Fruit fly (Drosophila melanogaster): Measurements from ENCODE around the gene CG9331.

Gene CG9331

DNA sequence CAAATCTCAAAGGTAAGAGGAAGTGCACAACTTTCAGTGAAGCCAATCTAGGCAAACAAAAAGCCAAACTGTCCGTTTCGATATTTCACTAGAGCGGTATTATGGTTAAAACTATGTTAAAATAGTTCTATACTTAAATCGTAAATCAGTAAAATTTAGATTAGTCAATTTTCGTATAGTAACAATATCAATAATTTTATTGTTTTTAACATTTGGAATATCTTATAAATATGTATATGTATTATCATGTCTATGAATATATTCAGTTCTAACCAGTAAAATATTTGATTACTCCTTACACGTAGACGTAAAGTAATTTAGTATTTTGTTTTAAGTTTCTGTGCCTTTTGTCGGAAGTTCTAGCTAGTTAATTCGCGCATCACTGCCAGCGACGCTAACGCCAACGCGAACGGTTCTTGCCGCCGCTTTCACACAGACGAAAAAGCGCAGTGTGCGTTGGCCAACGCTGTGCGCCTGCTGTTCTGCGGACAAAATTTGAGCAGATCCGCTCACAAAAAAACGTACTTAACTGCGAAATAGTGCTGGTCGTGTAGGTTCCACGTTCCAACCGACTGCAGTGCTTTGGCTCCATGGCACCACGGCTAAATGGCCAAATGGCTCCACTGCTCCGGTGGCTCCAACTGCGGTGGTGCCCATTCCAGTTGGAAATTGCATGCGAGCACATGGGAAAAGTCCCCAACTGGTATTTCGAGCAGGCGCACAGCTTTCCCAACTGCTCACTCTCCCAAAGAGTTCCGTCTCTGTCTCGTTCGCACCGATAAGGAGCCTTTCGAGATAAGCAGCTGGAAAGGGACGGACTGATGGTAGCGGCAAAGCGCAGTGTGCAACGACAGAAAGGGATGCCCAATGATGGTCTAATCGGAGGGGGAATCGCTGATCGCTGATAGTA lies 823 bp downstream of the CG9331 start (continued):
- TF ChIP-seq CG32532 (GFP tag; IDR thresholded peaks at IDR 0.05) = peak; percentile 33; the same call in 1 of the 2 replicates
- peak; percentile 4 for TF ChIP-seq CG10267 (tag; optimal IDR thresholded peaks at IDR 0.05)
- no peak for TF ChIP-seq bcd (GFP tag; optimal IDR thresholded peaks at IDR 0.05)
- 0 out of 2 replicates have a peak, but pooled peaks have one; percentile 14 for TF ChIP-seq E2f1 (GFP tag; IDR thresholded peaks at IDR 0.05)
- TF ChIP-seq CG16863 (GFP tag; optimal IDR thresholded peaks at IDR 0.05) = no peak
- TF ChIP-seq Hr51 (GFP tag; optimal IDR thresholded peaks at IDR 0.05) = peak in 1 of 2 experiments; percentile 24
- TF ChIP-seq CG14667 (GFP tag; IDR thresholded peaks at IDR 0.05) = no peak
- TF ChIP-seq tna (GFP tag; IDR thresholded peaks at IDR 0.05; ENCODE audit: partially characterized antibody) = peak; percentile 66
- TF ChIP-seq TFAM (GFP tag; optimal IDR thresholded peaks at IDR 0.05) = no peak
- no peak for TF ChIP-seq Dref (GFP tag; IDR thresholded peaks at IDR 0.05)
- no peak for TF ChIP-seq ap (GFP tag; IDR thresholded peaks at IDR 0.05)
- no peak for TF ChIP-seq CG8359 (GFP tag; optimal IDR thresholded peaks at IDR 0.05; ENCODE audit: borderline replicate concordance)
- TF ChIP-seq hth (optimal IDR thresholded peaks at IDR 0.05) = no peak
- no peak for TF ChIP-seq CG12744 (GFP tag; optimal IDR thresholded peaks at IDR 0.05)
- peak; percentile 29 for TF ChIP-seq Deaf1 (tag; optimal IDR thresholded peaks at IDR 0.05)
- TF ChIP-seq Asciz (GFP tag; optimal IDR thresholded peaks at IDR 0.05) = no peak
- TF ChIP-seq sd (tag; optimal IDR thresholded peaks at IDR 0.05) = peak; percentile 96
- TF ChIP-seq Lhr (GFP tag; optimal IDR thresholded peaks at IDR 0.05) = peak; percentile 64
- TF ChIP-seq hb (GFP tag; IDR thresholded peaks at IDR 0.05; ENCODE audit: partially characterized antibody) = no peak
- peak; percentile 11 for TF ChIP-seq CG4328 (GFP tag; optimal IDR thresholded peaks at IDR 0.05)
- peak; percentile 52 for TF ChIP-seq fd64A (GFP tag; optimal IDR thresholded peaks at IDR 0.05)
- no peak for TF ChIP-seq E2f2 (GFP tag; IDR thresholded peaks at IDR 0.05)
- no peak for TF ChIP-seq H15 (GFP tag; IDR thresholded peaks at IDR 0.05)
- no peak for TF ChIP-seq CTCF (GFP tag; optimal IDR thresholded peaks at IDR 0.05)
- peak; percentile 48; the same call in 1 of the 2 replicates for TF ChIP-seq CG14014 (GFP tag; IDR thresholded peaks at IDR 0.05)
- TF ChIP-seq Hr3 (GFP tag; optimal IDR thresholded peaks at IDR 0.05) = no peak
- no peak for TF ChIP-seq CG3065 (GFP tag; optimal IDR thresholded peaks at IDR 0.05)
- peak; percentile 16 for TF ChIP-seq CG7987 (GFP tag; optimal IDR thresholded peaks at IDR 0.05)
- no peak for TF ChIP-seq nau (GFP tag; optimal IDR thresholded peaks at IDR 0.05)
- TF ChIP-seq dmrt11E (tag; optimal IDR thresholded peaks at IDR 0.05) = peak; percentile 13
- TF ChIP-seq CG10979 (tag; optimal IDR thresholded peaks at IDR 0.05) = peak; percentile 0
- no peak for TF ChIP-seq CG18011 (GFP tag; optimal IDR thresholded peaks at IDR 0.05)
- TF ChIP-seq CG4360 (GFP tag; IDR thresholded peaks at IDR 0.05) = 0 out of 2 replicates have a peak, but pooled peaks have one; percentile 31
- no peak for TF ChIP-seq ind (GFP tag; optimal IDR thresholded peaks at IDR 0.05)
- peak; percentile 36; the same call in 1 of the 2 replicates for TF ChIP-seq hbn (GFP tag; IDR thresholded peaks at IDR 0.05; ENCODE audit: partially characterized antibody)
- peak; percentile 29; the same call in 1 of the 2 replicates for TF ChIP-seq slbo (GFP tag; IDR thresholded peaks at IDR 0.05)
- TF ChIP-seq zf30C (GFP tag; optimal IDR thresholded peaks at IDR 0.05) = no peak
- TF ChIP-seq CG6791 (GFP tag; IDR thresholded peaks at IDR 0.05; ENCODE audit: partially characterized antibody) = peak; percentile 55; the same call in 1 of the 3 replicates
- no peak for TF ChIP-seq CG11093 (GFP tag; IDR thresholded peaks at IDR 0.05)
- TF ChIP-seq sima (GFP tag; optimal IDR thresholded peaks at IDR 0.05) = no peak
- peak; percentile 29; the same call in 1 of the 3 replicates for TF ChIP-seq zfh1 (GFP tag; IDR thresholded peaks at IDR 0.05)
- TF ChIP-seq CG2116 (GFP tag; optimal IDR thresholded peaks at IDR 0.05) = no peak
- peak; percentile 20 for TF ChIP-seq ewg (GFP tag; optimal IDR thresholded peaks at IDR 0.05)
- TF ChIP-seq CG17361 (GFP tag; IDR thresholded peaks at IDR 0.05) = peak; percentile 67; the same call in 2 of the 3 replicates
- peak; percentile 23 for TF ChIP-seq CG2678 (tag; optimal IDR thresholded peaks at IDR 0.05)
- no peak for TF ChIP-seq CG1647 (GFP tag; optimal IDR thresholded peaks at IDR 0.05)
- no peak for TF ChIP-seq danr (GFP tag; IDR thresholded peaks at IDR 0.05)
- TF ChIP-seq crp (GFP tag; optimal IDR thresholded peaks at IDR 0.05) = no peak

Data from whole organism, embryonic.